Fruit fly (Drosophila melanogaster) ovary, adult (tissue): ENCODE results near the gene CG10237.

Experiments
- CG17801 ChIP-seq: fragments of 200-800 bp; optimal IDR thresholded peaks from 2 replicates; lab custom pipeline; 2019; ENCODE audit warnings: missing biosample characterization, mild to moderate bottlenecking, missing genetic modification characterization, moderate library complexity; ENCODE audit not compliant: partially characterized antibody

Gene CG10237

dm6 chr2L:19433292-19433691 is 9.2 kb downstream of the CG10237 start:
- peak; percentile 25 for TF ChIP-seq CG17801 (GFP tag; lab: Kevin White, UChicago)

DNA sequence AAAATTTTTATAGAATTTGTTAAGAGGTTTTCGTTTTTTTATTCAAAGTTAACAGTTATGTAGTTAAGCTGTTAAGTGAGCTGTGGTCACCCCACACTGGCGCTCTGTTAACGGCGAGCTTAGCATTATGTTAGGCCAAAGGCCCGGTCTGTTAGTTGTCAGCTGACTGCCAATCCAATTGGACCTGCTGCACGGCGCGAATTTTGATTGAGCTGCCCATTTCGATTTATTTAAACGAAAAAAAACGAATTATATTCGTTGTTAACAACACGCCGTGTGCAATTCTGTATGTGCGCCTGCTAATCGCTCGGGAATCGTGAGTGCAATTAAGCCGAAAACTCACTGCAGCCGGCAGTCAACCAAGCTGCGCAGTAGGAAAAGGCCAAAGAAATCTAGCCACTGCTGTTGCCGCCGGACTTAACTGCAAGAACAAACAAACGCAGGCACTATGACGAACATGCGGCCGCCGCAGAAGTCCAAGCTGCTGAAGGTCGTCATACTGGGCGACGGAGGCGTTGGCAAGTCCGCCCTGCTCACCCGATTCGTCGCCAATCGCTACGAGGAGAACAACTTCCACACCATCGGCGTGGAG is 10.0 kb downstream of the CG10237 start, which contains the start of gene Rab9:
Rab9 (plus strand) TSS at position 151 of the 592 bp plus-strand sequence.
- TF ChIP-seq CG17801 (GFP tag; lab: Kevin White, UChicago), result peak; percentile 65

- no peak for TF ChIP-seq CG17801 (GFP tag; lab: Kevin White, UChicago)
These were observed 12.2 kb downstream of the CG10237 start, which contains the start of gene RtcB for dm6 chr2L:19430343-19430742. RtcB (plus strand) TSS chr2L:19430643.

DNA sequence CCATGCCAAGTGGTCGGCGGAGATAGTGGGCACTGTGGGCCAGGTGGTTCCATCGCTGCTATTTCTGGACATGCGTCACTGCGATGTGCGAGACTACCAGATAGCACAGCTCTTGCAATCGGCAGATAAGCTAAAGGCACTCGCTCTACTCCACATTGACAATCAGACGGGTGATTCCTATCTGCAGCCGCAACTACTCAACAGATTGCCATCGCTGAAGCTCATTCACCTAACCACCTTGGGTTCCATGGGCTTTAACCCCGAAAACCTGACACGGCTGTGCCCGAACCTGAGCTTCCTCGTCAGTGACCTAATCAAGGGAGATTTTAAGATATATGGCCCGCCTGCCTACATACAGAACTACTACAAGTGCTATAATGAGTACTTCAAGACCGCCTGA is 12.8 kb downstream of the CG10237 start:
- TF ChIP-seq CG17801 (GFP tag; lab: Kevin White, UChicago), result no peak

dm6 chr2L:19426330-19426781 is 16.2 kb downstream of the CG10237 start, which contains the start of gene Pax:
Pax (minus strand) TSS chr2L:19426596.
- peak; percentile 6 for TF ChIP-seq CG17801 (GFP tag; lab: Kevin White, UChicago)

- TF ChIP-seq CG17801 (GFP tag; lab: Kevin White, UChicago), result peak; percentile 22
These were observed 16.7 kb downstream of the CG10237 start for dm6 chr2L:19425765-19426329.

DNA sequence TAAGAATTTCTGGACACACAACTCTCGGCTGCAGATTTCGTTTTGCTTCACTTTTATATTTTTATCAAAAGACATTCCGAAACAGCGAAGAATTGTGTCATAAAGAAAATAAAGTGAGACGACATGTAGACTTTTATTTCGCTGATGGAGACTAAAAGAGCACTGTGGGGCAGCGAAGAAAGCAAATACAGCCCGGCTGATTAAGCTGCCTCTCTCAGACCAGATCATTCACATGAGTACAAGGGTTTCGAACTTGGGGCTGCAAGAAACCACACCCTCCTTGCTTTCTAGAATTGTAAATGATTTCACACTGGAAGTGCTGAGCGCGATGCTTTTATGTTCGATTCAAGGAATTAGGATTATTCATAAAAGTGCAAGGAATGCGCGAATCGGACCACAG is 17.4 kb downstream of the CG10237 start:
- peak; percentile 14 for TF ChIP-seq CG17801 (GFP tag; lab: Kevin White, UChicago)

DNA sequence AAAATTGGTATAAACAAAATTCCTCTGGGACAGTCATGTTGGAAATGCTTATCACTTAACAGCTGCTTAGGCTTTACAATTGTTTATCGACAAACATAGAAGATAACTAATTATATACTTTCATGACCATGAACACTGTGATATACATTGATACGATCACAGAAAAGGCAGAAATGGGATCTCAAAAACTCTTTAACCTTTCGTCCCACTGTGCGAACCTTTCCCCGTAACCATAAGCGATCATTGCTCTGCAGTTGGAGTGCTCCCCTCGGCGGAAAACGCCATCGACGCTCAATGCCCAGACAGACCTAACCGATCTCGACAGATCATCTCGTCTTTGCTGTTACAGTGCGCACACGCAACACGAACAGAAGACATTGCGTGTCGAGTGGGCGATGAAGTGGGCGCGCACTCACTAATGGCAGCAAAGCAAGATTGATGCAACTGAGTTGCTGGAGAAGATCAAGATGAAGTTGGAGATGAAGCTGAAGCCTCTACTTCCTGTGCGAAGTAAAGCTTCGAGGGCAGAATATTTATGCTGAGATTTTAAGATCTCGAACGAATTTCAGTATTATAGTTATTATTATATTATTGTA is 18.1 kb downstream of the CG10237 start:
- no peak for TF ChIP-seq CG17801 (GFP tag; lab: Kevin White, UChicago)

- peak; percentile 91 for TF ChIP-seq CG17801 (GFP tag; lab: Kevin White, UChicago)
These were observed 18.9 kb downstream of the CG10237 start, which contains the start of the genes Alp12 and CG13085 for dm6 chr2L:19423467-19424122. Alp12 (plus strand) TSS chr2L:19424050. CG13085 (plus strand) TSS chr2L:19424050.

- no peak for TF ChIP-seq CG17801 (GFP tag; lab: Kevin White, UChicago)
These were observed 19.9 kb downstream of the CG10237 start for dm6 chr2L:19422642-19423041.

DNA sequence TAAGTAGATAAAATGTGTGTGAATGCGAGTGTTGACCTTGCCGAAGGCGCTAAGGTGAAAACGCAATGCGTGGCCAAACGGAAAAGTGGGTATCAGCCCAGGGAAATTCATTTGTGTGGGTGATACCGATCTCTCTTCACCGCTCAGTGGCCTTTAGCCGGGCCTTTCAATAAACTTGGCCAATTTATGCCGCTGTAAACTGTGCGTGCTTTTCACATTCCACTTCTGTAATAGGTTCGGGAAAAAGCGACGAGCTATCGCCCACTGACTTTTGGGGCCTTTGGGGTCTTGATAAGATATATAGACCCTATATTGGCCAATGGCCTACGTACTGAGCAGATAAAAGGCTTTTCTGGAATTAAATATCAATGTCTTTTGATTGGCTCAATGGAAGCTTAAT is 21.0 kb downstream of the CG10237 start:
- TF ChIP-seq CG17801 (GFP tag; lab: Kevin White, UChicago), result no peak

DNA sequence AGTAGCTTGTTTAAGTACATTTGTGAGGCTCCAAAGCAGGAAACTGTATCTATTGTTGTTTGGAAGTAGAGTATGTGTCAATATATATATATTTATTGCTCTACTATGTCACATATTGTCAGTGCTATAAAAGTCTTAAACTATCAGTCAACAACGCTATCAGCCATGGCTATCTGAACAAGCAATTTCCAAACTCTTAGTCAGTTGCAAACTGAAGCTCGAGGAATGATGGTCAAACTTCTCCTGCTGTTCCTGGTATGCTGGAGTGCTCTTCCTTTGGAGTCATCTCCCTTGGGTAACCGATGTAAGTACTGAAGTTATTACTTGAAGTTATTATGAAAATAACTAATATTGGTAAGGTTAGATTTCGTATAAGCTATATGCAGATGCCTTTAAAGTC is 23.7 kb downstream of the CG10237 start, which contains the start of gene lectin-37Db:
lectin-37Db (plus strand) TSS at position 204 of the 400 bp plus-strand sequence.
- TF ChIP-seq CG17801 (GFP tag; lab: Kevin White, UChicago), result no peak

DNA sequence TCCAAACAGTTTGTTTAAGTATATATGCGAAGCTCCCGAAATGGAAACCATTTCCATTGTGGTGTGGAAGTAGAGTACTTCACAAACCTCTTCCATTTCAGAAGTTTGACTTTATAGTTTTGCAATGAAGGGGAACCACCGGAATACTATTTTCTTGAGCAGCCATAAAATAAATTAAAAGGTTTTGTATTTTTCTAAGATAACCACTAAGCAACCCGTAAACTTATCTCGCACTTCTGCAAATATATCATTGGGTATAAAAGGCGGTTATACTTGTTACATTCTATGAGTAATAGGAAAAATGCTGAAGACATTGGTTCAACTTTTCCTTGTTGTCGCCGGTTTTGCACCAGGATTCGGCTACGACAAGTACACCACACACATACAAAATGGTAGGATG is 24.5 kb downstream of the CG10237 start, which contains the start of gene lectin-37Da:
lectin-37Da (plus strand) TSS at position 301 of the 400 bp plus-strand sequence.
- no peak for TF ChIP-seq CG17801 (GFP tag; lab: Kevin White, UChicago)

dm6 chr2L:19416602-19417497 is 25.7 kb downstream of the CG10237 start, which contains the start of gene Lectin-galC1:
Lectin-galC1 (plus strand) TSS chr2L:19417447.
- peak; percentile 41 for TF ChIP-seq CG17801 (GFP tag; lab: Kevin White, UChicago)
